Worm (Caenorhabditis elegans) whole organism, late embryonic: ENCODE measurements around the gene srw-34.

ENCODE experiments used
- elt-2 ChIP-seq: sonication (generic microtip); optimal IDR thresholded peaks from 2 replicates; lab custom pipeline; 2016; ENCODE audit warnings: missing genetic modification reagents, missing genetic modification characterization, missing compliant biosample characterization
- nhr-11 ChIP-seq: fragments of 150-350 bp; optimal IDR thresholded peaks from 2 replicates; lab custom pipeline; 2014; ENCODE audit warnings: missing biosample characterization, missing genetic modification characterization

- TF ChIP-seq nhr-11 (tag; lab: Kevin White, UChicago) (no peak), elt-2 (tag; lab: Kevin White, UChicago) (no peak)
Observed at ce11 chrV:16552929-16553328, 30.8 kb upstream of the srw-34 start, which contains the start of gene Y32B12B.4.
